Worm (Caenorhabditis elegans) whole organism, dauer: Measurements from ENCODE around the gene Y62E10A.23.
"Not testable (repeated sequence)": the region's sequence is repeated elsewhere in the genome, so short reads cannot be mapped to it uniquely, and the experiment has no call there.

Experiments used
- unc-62 ChIP-seq: sonication (generic microtip); optimal IDR thresholded peaks from 2 replicates; lab custom pipeline; 2017; ENCODE audit warnings: missing biosample characterization, missing genetic modification reagents, missing genetic modification characterization

The Y62E10A.23 gene

DNA sequence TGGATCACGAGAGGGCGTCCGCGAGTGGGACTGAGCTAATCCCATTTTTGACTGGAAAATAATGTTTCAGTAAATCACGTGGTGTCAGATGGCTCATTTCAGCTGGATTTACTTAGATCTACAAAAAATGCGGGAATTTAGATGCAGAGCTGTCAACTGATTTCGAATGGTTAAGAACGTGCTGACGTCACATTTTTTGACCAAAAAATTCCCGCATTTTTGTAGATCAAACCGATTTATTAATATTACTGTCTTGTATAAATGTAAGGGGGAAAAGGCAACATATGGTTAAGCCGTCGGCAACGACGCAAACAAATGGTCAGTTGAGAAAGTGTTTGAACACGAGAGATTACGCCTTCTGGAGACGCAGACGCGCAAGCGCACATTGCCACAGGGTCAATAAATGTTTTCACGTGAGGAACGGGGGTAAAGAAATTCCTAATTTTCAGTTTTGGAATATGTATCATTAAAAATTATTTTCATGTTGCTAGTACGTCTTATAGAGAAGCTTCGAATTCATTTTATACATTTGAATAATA is 26.8 kb downstream of the Y62E10A.23 start, which contains the start of gene gcl-1:
Gene gcl-1, minus strand, starts transcription at position 51 of the 539 bp plus-strand sequence.
- TF ChIP-seq unc-62 (GFP tag; lab: Kevin White, UChicago): no peak

DNA sequence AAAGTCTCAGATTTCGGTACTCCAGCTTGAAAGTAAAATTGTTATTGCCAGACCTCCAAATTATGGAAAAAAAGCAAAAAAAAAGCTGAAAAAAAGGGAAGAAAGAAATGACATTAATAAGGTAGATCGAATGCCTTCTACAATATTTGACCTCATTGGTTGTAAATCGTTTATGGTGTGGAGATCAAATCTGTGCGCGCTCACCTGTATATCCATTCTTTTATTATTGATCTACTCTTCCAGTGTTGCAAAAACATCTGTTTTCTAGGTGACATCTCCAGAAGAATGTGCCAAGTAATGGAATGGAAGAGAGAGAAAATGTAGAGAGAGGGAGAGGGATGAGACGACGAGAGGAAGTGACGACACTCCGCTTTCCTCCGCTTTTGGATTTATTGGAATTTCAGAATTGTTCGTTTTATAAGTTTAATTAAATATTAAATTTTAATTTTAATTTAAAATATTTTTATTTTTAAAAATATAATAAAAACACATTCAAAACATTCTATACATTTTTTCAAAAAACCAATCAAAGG is 29.7 kb downstream of the Y62E10A.23 start, which contains the start of the genes pik-1 and aptf-2:
Gene pik-1, plus strand, starts transcription at position 303 of the 533 bp plus-strand sequence.
Gene aptf-2, minus strand, starts transcription at position 313 of the 533 bp plus-strand sequence.
- TF ChIP-seq unc-62 (GFP tag; lab: Kevin White, UChicago): no peak

DNA sequence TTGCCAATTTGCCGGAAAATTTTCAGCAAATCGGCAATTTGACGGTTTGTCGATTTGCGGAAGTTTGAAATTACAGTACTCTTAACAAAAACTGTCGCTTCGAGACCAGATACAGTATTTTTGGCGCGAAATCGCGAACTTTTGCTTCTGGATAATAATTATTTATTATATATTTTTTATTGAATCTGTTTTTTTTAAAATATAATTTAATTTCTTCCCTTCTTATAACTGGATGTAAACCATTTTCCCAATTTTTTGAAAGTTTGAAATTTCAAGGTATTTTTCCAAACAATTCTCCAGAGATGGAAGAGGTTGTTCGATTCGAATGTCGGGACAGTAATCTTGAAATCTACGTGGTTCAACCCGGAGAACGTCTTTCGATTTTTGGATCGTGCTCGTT is 36.1 kb downstream of the Y62E10A.23 start, which contains the start of gene nol-9:
Gene nol-9, plus strand, starts transcription at position 301 of the 400 bp plus-strand sequence.
- TF ChIP-seq unc-62 (GFP tag; lab: Kevin White, UChicago): no peak

DNA sequence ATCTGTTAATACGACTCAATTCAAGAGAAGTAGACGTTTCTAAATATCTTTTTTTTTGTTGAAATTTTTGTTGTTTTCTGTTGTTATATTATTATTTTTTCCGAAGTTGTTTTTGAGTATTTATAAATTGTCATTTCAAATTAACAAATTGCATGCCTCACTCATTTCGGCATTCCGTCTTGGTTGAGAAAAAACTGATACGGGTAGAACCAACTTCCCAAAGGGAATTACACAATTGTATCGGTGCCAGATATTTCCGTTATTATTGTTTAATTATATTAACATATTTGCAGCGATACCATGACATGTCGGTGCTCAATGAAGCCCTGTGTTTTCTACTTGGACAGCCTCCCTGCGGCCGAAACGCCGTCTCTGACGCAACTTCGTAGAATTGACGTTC is 43.1 kb downstream of the Y62E10A.23 start, which contains the start of gene K09B11.4:
Gene K09B11.4, plus strand, starts transcription at position 301 of the 400 bp plus-strand sequence.
- TF ChIP-seq unc-62 (GFP tag; lab: Kevin White, UChicago): no peak

DNA sequence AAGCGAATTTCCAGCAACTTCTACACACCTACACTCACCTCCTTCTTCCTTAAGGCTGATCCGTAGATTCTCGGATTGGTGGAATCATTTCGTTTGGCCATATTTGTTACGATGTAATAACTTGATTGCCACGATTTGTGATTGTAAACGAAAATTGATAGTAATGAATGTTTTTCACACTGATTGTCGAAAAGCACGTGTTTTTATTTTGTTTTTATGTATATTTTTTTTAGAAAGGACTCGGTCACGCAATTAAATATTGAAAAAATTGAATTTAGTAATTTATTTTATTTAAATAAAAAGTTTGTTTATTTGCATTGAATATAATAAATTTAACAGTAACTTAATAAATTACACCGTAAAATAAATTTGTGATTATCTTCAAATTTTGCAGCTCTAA is 47.8 kb downstream of the Y62E10A.23 start, which contains the start of gene K09B11.5:
Gene K09B11.5, minus strand, starts transcription at position 101 of the 400 bp plus-strand sequence.
- TF ChIP-seq unc-62 (GFP tag; lab: Kevin White, UChicago): not testable (repeated sequence)
